Worm (Caenorhabditis elegans) whole organism, young adult: Measurements from ENCODE around the gene K10B4.1.

ENCODE experiments used
- B0019.2 ChIP-seq: fragments of 200-800 bp; sonication (Bioruptor generic); conservative IDR thresholded peaks from 2 replicates; pipeline ENCODE4 v1.3.6; 2022; ENCODE audit warnings: missing genetic modification reagents, missing genetic modification characterization, missing compliant biosample characterization
- B0261.1 ChIP-seq: sonication (generic microtip); optimal IDR thresholded peaks from 2 replicates; lab custom pipeline; 2016; ENCODE audit warnings: mild to moderate bottlenecking, missing genetic modification characterization, moderate library complexity, missing compliant biosample characterization
- C06A6.2 ChIP-seq: fragments of 200-800 bp; sonication (Bioruptor generic); conservative IDR thresholded peaks from 2 replicates; pipeline ENCODE4 v1.3.6; 2022; ENCODE audit warnings: missing genetic modification characterization, missing compliant biosample characterization
- C17E4.6 ChIP-seq: fragments of 200-800 bp; sonication (Bioruptor generic); IDR thresholded peaks from 2 replicates; pipeline ENCODE4 v1.3.6; 2022; ENCODE audit warnings: missing genetic modification reagents, missing genetic modification characterization, missing compliant biosample characterization
- F22D6.2 ChIP-seq: sonication (generic microtip); optimal IDR thresholded peaks from 2 replicates; lab custom pipeline; 2016; ENCODE audit warnings: mild to moderate bottlenecking, missing genetic modification characterization, missing compliant biosample characterization
- F23B12.7 ChIP-seq: sonication (generic microtip); optimal IDR thresholded peaks from 2 replicates; lab custom pipeline; 2017; ENCODE audit warnings: missing genetic modification characterization, mild to moderate bottlenecking, missing compliant biosample characterization, antibody characterized with exemption, moderate library complexity; ENCODE audit not compliant: insufficient read depth
- K11D2.4 ChIP-seq: fragments of 200-800 bp; sonication (Bioruptor generic); IDR thresholded peaks from 2 replicates; pipeline ENCODE4 v1.3.6; 2022; ENCODE audit warnings: missing genetic modification reagents, missing genetic modification characterization, missing compliant biosample characterization
- Y56A3A.18 ChIP-seq: fragments of 200-800 bp; sonication (Bioruptor generic); IDR thresholded peaks from 2 replicates; pipeline ENCODE4 v1.3.6; 2022; ENCODE audit warnings: missing genetic modification reagents, missing genetic modification characterization, missing compliant biosample characterization
- ZK185.1 ChIP-seq: sonication (generic microtip); optimal IDR thresholded peaks from 2 replicates; lab custom pipeline; 2016; ENCODE audit warnings: mild to moderate bottlenecking, missing genetic modification characterization, missing compliant biosample characterization; ENCODE audit not compliant: poor library complexity, severe bottlenecking
- aptf-2 ChIP-seq: fragments of 200-800 bp; sonication (Bioruptor generic); conservative IDR thresholded peaks from 2 replicates; pipeline ENCODE4 v1.3.6; 2022; ENCODE audit warnings: missing genetic modification reagents, missing genetic modification characterization, missing compliant biosample characterization
- aptf-3 ChIP-seq: fragments of 200-800 bp; sonication (Bioruptor generic); IDR thresholded peaks from 2 replicates; pipeline ENCODE4 v1.3.6; 2022; ENCODE audit warnings: missing genetic modification characterization, missing compliant biosample characterization
- attf-3 ChIP-seq: fragments of 200-800 bp; sonication (Bioruptor generic); conservative IDR thresholded peaks from 2 replicates; pipeline ENCODE4 v1.3.6; 2022; ENCODE audit warnings: missing genetic modification reagents, missing genetic modification characterization, missing compliant biosample characterization
- bed-2 ChIP-seq: fragments of 200-800 bp; sonication (Bioruptor generic); IDR thresholded peaks from 2 replicates; pipeline ENCODE4 v1.3.6; 2022; ENCODE audit warnings: missing genetic modification reagents, missing genetic modification characterization, missing compliant biosample characterization
- ceh-27 ChIP-seq: fragments of 200-800 bp; sonication (Bioruptor generic); optimal IDR thresholded peaks from 2 replicates; lab custom pipeline; 2018; ENCODE audit warnings: mild to moderate bottlenecking, missing genetic modification characterization, moderate library complexity, missing compliant biosample characterization
- ceh-58 ChIP-seq: fragments of 200-800 bp; sonication (Bioruptor generic); IDR thresholded peaks from 2 replicates; pipeline ENCODE4 v1.3.6; 2022; ENCODE audit warnings: missing genetic modification characterization, missing compliant biosample characterization
- ceh-91 ChIP-seq: fragments of 200-800 bp; sonication (Bioruptor generic); IDR thresholded peaks from 2 replicates; pipeline ENCODE4 v1.3.6; 2022; ENCODE audit warnings: missing genetic modification reagents, missing genetic modification characterization, missing compliant biosample characterization
- dpff-1 ChIP-seq: sonication (generic microtip); optimal IDR thresholded peaks from 2 replicates; lab custom pipeline; 2017; ENCODE audit warnings: mild to moderate bottlenecking, missing genetic modification characterization, missing compliant biosample characterization
- dpl-1 ChIP-seq: fragments of 150-350 bp; optimal IDR thresholded peaks from 2 replicates; lab custom pipeline; 2014; ENCODE audit warnings: missing biosample characterization, missing genetic modification reagents, missing genetic modification characterization
- egl-18 ChIP-seq: fragments of 200-800 bp; sonication (Bioruptor generic); IDR thresholded peaks from 2 replicates; pipeline ENCODE4 v1.3.6; 2022; ENCODE audit warnings: missing genetic modification reagents, missing genetic modification characterization, missing compliant biosample characterization
- egl-44 ChIP-seq: fragments of 200-800 bp; sonication (Bioruptor generic); IDR thresholded peaks from 2 replicates; pipeline ENCODE4 v1.3.6; 2022; ENCODE audit warnings: missing genetic modification reagents, missing genetic modification characterization, missing compliant biosample characterization
- ets-4 ChIP-seq: fragments of 200-800 bp; sonication (Bioruptor generic); optimal IDR thresholded peaks from 2 replicates; lab custom pipeline; 2018; ENCODE audit warnings: mild to moderate bottlenecking, missing genetic modification characterization, missing compliant biosample characterization
- fkh-3 ChIP-seq: sonication (generic microtip); optimal IDR thresholded peaks from 2 replicates; lab custom pipeline; 2016; ENCODE audit warnings: mild to moderate bottlenecking, missing genetic modification characterization, missing compliant biosample characterization
- hlh-12 ChIP-seq: sonication (generic microtip); optimal IDR thresholded peaks from 2 replicates; lab custom pipeline; 2016; ENCODE audit warnings: missing genetic modification characterization, missing compliant biosample characterization
- hlh-26 ChIP-seq: fragments of 200-800 bp; sonication (Bioruptor generic); conservative IDR thresholded peaks from 2 replicates; pipeline ENCODE4 v1.3.6; 2022; ENCODE audit warnings: missing genetic modification reagents, missing genetic modification characterization, missing compliant biosample characterization
- hmg-20 ChIP-seq: fragments of 200-800 bp; sonication (Bioruptor generic); IDR thresholded peaks from 2 replicates; pipeline ENCODE4 v1.3.6; 2022; ENCODE audit warnings: missing genetic modification reagents, missing genetic modification characterization, missing compliant biosample characterization
- lag-1 ChIP-seq: fragments of 200-800 bp; sonication (Bioruptor generic); IDR thresholded peaks from 2 replicates; pipeline ENCODE4 v1.3.6; 2022; ENCODE audit warnings: missing genetic modification reagents, missing genetic modification characterization, missing compliant biosample characterization
- let-526 ChIP-seq: fragments of 200-800 bp; sonication (Bioruptor generic); IDR thresholded peaks from 2 replicates; pipeline ENCODE4 v1.3.6; 2022; ENCODE audit warnings: missing genetic modification reagents, missing genetic modification characterization, missing compliant biosample characterization
- let-607 ChIP-seq, 2 experiments: fragments of 200-800 bp in 1 of 2; sonication (Bioruptor generic) in 1 of 2; sonication (generic microtip) in 1 of 2; optimal IDR thresholded peaks; 2 replicates each; lab custom pipeline; 2016 to 2018; ENCODE audit warnings: mild to moderate bottlenecking in 2 of 2, missing compliant biosample characterization in 2 of 2, missing genetic modification characterization in 2 of 2, moderate library complexity in 2 of 2, missing genotype in 1 of 2
- lin-35 ChIP-seq, 3 experiments: fragments of 150-350 bp in 2 of 3; sonication (generic microtip) in 1 of 3; optimal IDR thresholded peaks; 2 replicates each; lab custom pipeline; 2014 to 2018; ENCODE audit warnings: missing biosample characterization in 3 of 3, missing genetic modification characterization in 3 of 3, missing genetic modification reagents in 3 of 3
- lin-54 ChIP-seq: fragments of 200-800 bp; sonication (Bioruptor generic); optimal IDR thresholded peaks from 2 replicates; lab custom pipeline; 2018; ENCODE audit warnings: mild to moderate bottlenecking, missing genetic modification characterization, missing compliant biosample characterization
- madf-10 ChIP-seq: sonication (generic microtip); optimal IDR thresholded peaks from 2 replicates; lab custom pipeline; 2016; ENCODE audit warnings: mild to moderate bottlenecking, missing genetic modification characterization, missing compliant biosample characterization
- mel-28 ChIP-seq: sonication (generic microtip); optimal IDR thresholded peaks from 2 replicates; lab custom pipeline; 2016; ENCODE audit warnings: borderline replicate concordance, mild to moderate bottlenecking, missing genetic modification characterization, missing compliant biosample characterization
- nfya-2 ChIP-seq: fragments of 200-800 bp; sonication (Bioruptor generic); IDR thresholded peaks from 2 replicates; pipeline ENCODE4 v1.3.6; 2022; ENCODE audit warnings: missing genetic modification reagents, missing genetic modification characterization, missing compliant biosample characterization
- nhr-120 ChIP-seq: fragments of 200-800 bp; sonication (Bioruptor generic); IDR thresholded peaks from 2 replicates; pipeline ENCODE4 v1.3.6; 2022; ENCODE audit warnings: missing genetic modification characterization, missing compliant biosample characterization
- nhr-80 ChIP-seq: sonication (generic microtip); optimal IDR thresholded peaks from 2 replicates; lab custom pipeline; 2016; ENCODE audit warnings: missing genetic modification characterization, missing compliant biosample characterization
- nhr-90 ChIP-seq: sonication (generic microtip); optimal IDR thresholded peaks from 2 replicates; lab custom pipeline; 2016; ENCODE audit warnings: missing genotype, mild to moderate bottlenecking, missing genetic modification characterization, missing compliant biosample characterization
- rec-8 ChIP-seq, 2 experiments: sonication (generic microtip); optimal IDR thresholded peaks; 2 replicates each; lab custom pipeline; 2016; ENCODE audit warnings: mild to moderate bottlenecking in 2 of 2, missing genetic modification characterization in 2 of 2, missing genetic modification reagents in 2 of 2, missing genotype in 2 of 2, missing biosample characterization in 1 of 2, missing compliant biosample characterization in 1 of 2, moderate library complexity in 1 of 2
- sdz-38 ChIP-seq: sonication (generic microtip); optimal IDR thresholded peaks from 2 replicates; lab custom pipeline; 2016; ENCODE audit warnings: missing genotype, missing genetic modification characterization, missing compliant biosample characterization
- sea-2 ChIP-seq: fragments of 200-800 bp; sonication (Bioruptor generic); IDR thresholded peaks from 2 replicates; pipeline ENCODE4 v1.3.6; 2022; ENCODE audit warnings: missing genetic modification characterization, missing compliant biosample characterization
- somi-1 ChIP-seq: fragments of 200-800 bp; sonication (Bioruptor generic); optimal IDR thresholded peaks from 2 replicates; lab custom pipeline; 2018; ENCODE audit warnings: mild to moderate bottlenecking, missing genetic modification characterization, missing compliant biosample characterization
- tlf-1 ChIP-seq: fragments of 200-800 bp; sonication (Bioruptor generic); optimal IDR thresholded peaks from 2 replicates; lab custom pipeline; 2018; ENCODE audit warnings: mild to moderate bottlenecking, missing genetic modification characterization, missing compliant biosample characterization
- xnd-1 ChIP-seq: sonication (generic microtip); optimal IDR thresholded peaks from 2 replicates; lab custom pipeline; 2016; ENCODE audit warnings: missing genotype, missing genetic modification reagents, missing genetic modification characterization, missing compliant biosample characterization
- zim-3 ChIP-seq: sonication (generic microtip); optimal IDR thresholded peaks from 2 replicates; lab custom pipeline; 2017; ENCODE audit warnings: mild to moderate bottlenecking, missing genetic modification characterization, moderate library complexity, missing compliant biosample characterization
- ztf-18 ChIP-seq: sonication (generic microtip); optimal IDR thresholded peaks from 2 replicates; lab custom pipeline; 2016; ENCODE audit warnings: missing genotype, mild to moderate bottlenecking, missing genetic modification characterization, missing compliant biosample characterization
- ztf-25 ChIP-seq: fragments of 200-800 bp; sonication (Bioruptor generic); IDR thresholded peaks from 2 replicates; pipeline ENCODE4 v1.3.6; 2022; ENCODE audit warnings: missing genetic modification reagents, missing genetic modification characterization, missing compliant biosample characterization
- ztf-3 ChIP-seq: fragments of 200-800 bp; sonication (Bioruptor generic); optimal IDR thresholded peaks from 2 replicates; lab custom pipeline; 2018; ENCODE audit warnings: mild to moderate bottlenecking, missing genetic modification characterization, missing compliant biosample characterization
- ztf-6 ChIP-seq: fragments of 200-800 bp; sonication (Bioruptor generic); IDR thresholded peaks from 2 replicates; pipeline ENCODE4 v1.3.6; 2022; ENCODE audit warnings: missing genetic modification reagents, missing genetic modification characterization, missing compliant biosample characterization

Gene K10B4.1

ce11 chrII:152283-152682 lies 17.0 kb downstream of the K10B4.1 start, which contains the start of gene T25D3.3:
TSS of gene T25D3.3 (plus strand) at chrII:152583.
- TF ChIP-seq let-526 (GFP tag; lab: Robert Waterston, UW) (no peak), ztf-18 (no peak)

ce11 chrII:155904-156303 lies 20.6 kb downstream of the K10B4.1 start, which contains the start of gene mrpl-28:
TSS of gene mrpl-28 (minus strand) at chrII:156009.
- TF ChIP-seq lin-35 (GFP tag; optimal IDR thresholded peaks at IDR 0.05; lab: Kevin White, UChicago) (peak in 2 of 3 experiments; percentile 57 to 90), hlh-26 (no peak), ceh-58 (no peak), ceh-91 (GFP tag; lab: Robert Waterston, UW) (peak; percentile 35; the same call in 1 of the 2 replicates), mel-28 (tag; lab: Kevin White, UChicago) (no peak), nhr-80 (tag; lab: Kevin White, UChicago) (peak; percentile 6), ZK185.1 (tag; lab: Kevin White, UChicago) (peak; percentile 41), K11D2.4 (peak; percentile 79), aptf-2 (GFP tag; lab: Robert Waterston, UW) (no peak), fkh-3 (tag; lab: Kevin White, UChicago) (no peak), somi-1 (GFP tag; lab: Kevin White, UChicago) (no peak), C17E4.6 (GFP tag; lab: Robert Waterston, UW) (no peak), madf-10 (tag; lab: Kevin White, UChicago) (peak; percentile 50), Y56A3A.18 (GFP tag; lab: Robert Waterston, UW) (peak; percentile 73; the same call in 1 of the 2 replicates), nhr-90 (tag; lab: Kevin White, UChicago) (no peak), aptf-3 (no peak), F23B12.7 (tag; lab: Kevin White, UChicago) (peak; percentile 38), let-607 (tag; optimal IDR thresholded peaks at IDR 0.05; lab: Kevin White, UChicago) (peak in 1 of 2 experiments; percentile 50), lag-1 (GFP tag; lab: Robert Waterston, UW) (no peak), nhr-120 (GFP tag; lab: Robert Waterston, UW) (no peak), nfya-2 (GFP tag; lab: Robert Waterston, UW) (no peak), hmg-20 (GFP tag; lab: Robert Waterston, UW) (0 out of 2 replicates have a peak, but pooled peaks have one; percentile 65), dpl-1 (peak; percentile 74), sea-2 (no peak), B0019.2 (GFP tag; lab: Robert Waterston, UW) (no peak), zim-3 (tag; lab: Kevin White, UChicago) (peak; percentile 56), rec-8 (tag; optimal IDR thresholded peaks at IDR 0.05; lab: Kevin White, UChicago) (no peak), tlf-1 (GFP tag; lab: Kevin White, UChicago) (peak; percentile 69), hlh-12 (tag; lab: Kevin White, UChicago) (no peak), ztf-25 (GFP tag; lab: Robert Waterston, UW) (no peak), egl-44 (GFP tag; lab: Robert Waterston, UW) (no peak), ets-4 (no peak), ztf-6 (GFP tag; lab: Robert Waterston, UW) (no peak), lin-54 (GFP tag; lab: Kevin White, UChicago) (peak; percentile 87), ceh-27 (peak; percentile 63), xnd-1 (peak; percentile 22), B0261.1 (tag; lab: Kevin White, UChicago) (no peak), egl-18 (GFP tag; lab: Robert Waterston, UW) (no peak), bed-2 (no peak), attf-3 (GFP tag; lab: Robert Waterston, UW) (peak; percentile 68), F22D6.2 (peak; percentile 11), sdz-38 (no peak), C06A6.2 (GFP tag; lab: Robert Waterston, UW) (no peak), ztf-3 (no peak), dpff-1 (tag; lab: Kevin White, UChicago) (no peak)
